ENCODE assay signal across 5 worm cellular contexts in genomic region chrIV:4519714-4520113, ce11.
A peak's percentile ranks its signal among the peaks of the same experiment; 100 is the strongest.
TF ChIP-seq lines count a peak whose summit lies in the region.

No protein-coding gene starts in this region.

TF ChIP-seq in whole organism, L2 larva, 48 proteins besides CTCF, POLR2A, EP300 and RAD21:
- no peak for TF ChIP-seq F13H6.1 (tag; optimal IDR thresholded peaks at IDR 0.05; lab: Kevin White, UChicago)
- TF ChIP-seq ZK546.5 (tag; optimal IDR thresholded peaks at IDR 0.05; lab: Kevin White, UChicago): no peak
- TF ChIP-seq unc-55 (GFP tag; optimal IDR thresholded peaks at IDR 0.05; lab: Kevin White, UChicago): no peak
- TF ChIP-seq peb-1 (tag; optimal IDR thresholded peaks at IDR 0.05; lab: Kevin White, UChicago): no peak
- TF ChIP-seq lsy-2 (tag; optimal IDR thresholded peaks at IDR 0.05; lab: Kevin White, UChicago): no peak
- TF ChIP-seq mdl-1 (tag; optimal IDR thresholded peaks at IDR 0.05; lab: Kevin White, UChicago): no peak
- no peak for TF ChIP-seq gmeb-1 (tag; optimal IDR thresholded peaks at IDR 0.05; lab: Kevin White, UChicago)
- TF ChIP-seq ceh-16 (tag; optimal IDR thresholded peaks at IDR 0.05; lab: Kevin White, UChicago): no peak
- TF ChIP-seq nhr-237 (tag; optimal IDR thresholded peaks at IDR 0.05; lab: Kevin White, UChicago): no peak
- TF ChIP-seq nhr-25 (tag; optimal IDR thresholded peaks at IDR 0.05; lab: Kevin White, UChicago): peak; percentile 42
- TF ChIP-seq Y55F3AM.14 (GFP tag; optimal IDR thresholded peaks at IDR 0.05; lab: Kevin White, UChicago): peak; percentile 7
- TF ChIP-seq sma-3 (GFP tag; optimal IDR thresholded peaks at IDR 0.05; lab: Kevin White, UChicago): no peak
TF ChIP-seq in whole organism, L2 larva: peak in this region for 2.

TF ChIP-seq in whole organism, L3 larva, 47 proteins besides CTCF, POLR2A, EP300 and RAD21:
- TF ChIP-seq nhr-25 (tag; optimal IDR thresholded peaks at IDR 0.05; lab: Kevin White, UChicago): peak; percentile 68
- TF ChIP-seq ama-1 (optimal IDR thresholded peaks at IDR 0.05; lab: Kevin White, UChicago): peak; percentile 32
- no peak for TF ChIP-seq unc-39 (tag; optimal IDR thresholded peaks at IDR 0.05; lab: Kevin White, UChicago)
TF ChIP-seq in whole organism, L3 larva: peak in this region for 2.

TF ChIP-seq in whole organism, L4 larva, 104 proteins besides CTCF, POLR2A, EP300 and RAD21:
- peak; percentile 18 for TF ChIP-seq nhr-102 (tag; optimal IDR thresholded peaks at IDR 0.05; lab: Kevin White, UChicago)
- TF ChIP-seq arid-1 (GFP tag; conservative IDR thresholded peaks at IDR 0.05; lab: Robert Waterston, UW): 0 out of 2 replicates have a peak, but pooled peaks have one; percentile 14
- no peak for TF ChIP-seq zip-2 (tag; optimal IDR thresholded peaks at IDR 0.05; lab: Kevin White, UChicago)
- TF ChIP-seq T26A8.4 (GFP tag; IDR thresholded peaks at IDR 0.05; lab: Robert Waterston, UW): peak; percentile 20; the same call in 1 of the 2 replicates
- TF ChIP-seq Y48G9A.11 (GFP tag; IDR thresholded peaks at IDR 0.05; lab: Robert Waterston, UW): no peak
- peak; percentile 63 for TF ChIP-seq ama-1 (optimal IDR thresholded peaks at IDR 0.05; lab: Kevin White, UChicago)
- no peak for TF ChIP-seq daf-8 (GFP tag; IDR thresholded peaks at IDR 0.05; lab: Robert Waterston, UW)
- TF ChIP-seq lin-29 (GFP tag; IDR thresholded peaks at IDR 0.05; lab: Robert Waterston, UW): 0 out of 2 replicates have a peak, but pooled peaks have one; percentile 22

TF ChIP-seq in whole organism, late embryonic, 69 proteins besides CTCF, POLR2A, EP300 and RAD21:
- TF ChIP-seq rnt-1 (tag; optimal IDR thresholded peaks at IDR 0.05; lab: Kevin White, UChicago) (peak; percentile 9), ref-2 (tag; optimal IDR thresholded peaks at IDR 0.05; lab: Kevin White, UChicago) (no peak), pax-1 (tag; optimal IDR thresholded peaks at IDR 0.05; lab: Kevin White, UChicago) (no peak), ceh-2 (tag; optimal IDR thresholded peaks at IDR 0.05; lab: Kevin White, UChicago) (no peak), lim-6 (tag; optimal IDR thresholded peaks at IDR 0.05; lab: Kevin White, UChicago) (no peak), ceh-48 (tag; optimal IDR thresholded peaks at IDR 0.05; lab: Kevin White, UChicago) (no peak), hlh-15 (tag; optimal IDR thresholded peaks at IDR 0.05; lab: Kevin White, UChicago) (no peak)

TF ChIP-seq in whole organism, young adult, 124 proteins besides CTCF, POLR2A, EP300 and RAD21:
- TF ChIP-seq egl-44 (GFP tag; IDR thresholded peaks at IDR 0.05; lab: Robert Waterston, UW): no peak
- 0 out of 2 replicates have a peak, but pooled peaks have one; percentile 20 for TF ChIP-seq zfh-2 (GFP tag; conservative IDR thresholded peaks at IDR 0.05; lab: Robert Waterston, UW)
